Worm (Caenorhabditis elegans) whole organism, late embryonic: ENCODE data around the gene asp-14.

Experiments
- C38D4.7 ChIP-seq: fragments of 200-800 bp; sonication (Bioruptor generic); optimal IDR thresholded peaks from 2 replicates; lab custom pipeline; 2018; ENCODE audit warnings: mild to moderate bottlenecking, missing genetic modification characterization, moderate library complexity, missing compliant biosample characterization
- K09A11.1 ChIP-seq: sonication (generic microtip); optimal IDR thresholded peaks from 2 replicates; lab custom pipeline; 2017; ENCODE audit warnings: antibody characterized with exemption, mild to moderate bottlenecking, missing genetic modification characterization, missing compliant biosample characterization; ENCODE audit not compliant: insufficient read depth
- ahr-1 ChIP-seq: sonication (generic microtip); optimal IDR thresholded peaks from 2 replicates; lab custom pipeline; 2016; ENCODE audit warnings: missing genetic modification characterization, missing compliant biosample characterization
- ceh-14 ChIP-seq: sonication (generic microtip); optimal IDR thresholded peaks from 2 replicates; lab custom pipeline; 2016; ENCODE audit warnings: missing genotype, missing genetic modification characterization, missing compliant biosample characterization
- ceh-2 ChIP-seq: sonication (generic microtip); optimal IDR thresholded peaks from 2 replicates; lab custom pipeline; 2016; ENCODE audit warnings: missing genotype, missing genetic modification characterization, missing compliant biosample characterization
- ceh-22 ChIP-seq: sonication (generic microtip); optimal IDR thresholded peaks from 2 replicates; lab custom pipeline; 2017; ENCODE audit warnings: missing biosample characterization, missing genetic modification characterization
- ceh-31 ChIP-seq: sonication (generic microtip); optimal IDR thresholded peaks from 2 replicates; lab custom pipeline; 2016; ENCODE audit warnings: missing genetic modification characterization, missing compliant biosample characterization
- ceh-34 ChIP-seq: sonication (generic microtip); optimal IDR thresholded peaks from 2 replicates; lab custom pipeline; 2016; ENCODE audit warnings: mild to moderate bottlenecking, missing genetic modification characterization, missing compliant biosample characterization
- ceh-48 ChIP-seq: sonication (generic microtip); optimal IDR thresholded peaks from 2 replicates; lab custom pipeline; 2016; ENCODE audit warnings: missing genetic modification characterization, inconsistent platforms, missing compliant biosample characterization
- dmd-4 ChIP-seq: sonication (generic microtip); optimal IDR thresholded peaks from 2 replicates; lab custom pipeline; 2016; ENCODE audit warnings: borderline replicate concordance, missing genetic modification characterization, missing compliant biosample characterization
- dve-1 ChIP-seq: sonication (generic microtip); optimal IDR thresholded peaks from 2 replicates; lab custom pipeline; 2017; ENCODE audit warnings: antibody characterized with exemption, mild to moderate bottlenecking, missing genetic modification characterization, missing compliant biosample characterization
- elt-2 ChIP-seq: sonication (generic microtip); optimal IDR thresholded peaks from 2 replicates; lab custom pipeline; 2016; ENCODE audit warnings: missing genetic modification reagents, missing genetic modification characterization, missing compliant biosample characterization
- elt-4 ChIP-seq: sonication (generic microtip); optimal IDR thresholded peaks from 2 replicates; lab custom pipeline; 2016; ENCODE audit warnings: missing genetic modification characterization, missing compliant biosample characterization
- ets-4 ChIP-seq: sonication (generic microtip); optimal IDR thresholded peaks from 2 replicates; lab custom pipeline; 2016; ENCODE audit warnings: missing genetic modification characterization, missing compliant biosample characterization
- eyg-1 ChIP-seq: sonication (generic microtip); optimal IDR thresholded peaks from 2 replicates; lab custom pipeline; 2016; ENCODE audit warnings: missing genotype, missing genetic modification characterization, missing compliant biosample characterization
- hlh-30 ChIP-seq: sonication (generic microtip); optimal IDR thresholded peaks from 2 replicates; lab custom pipeline; 2017; ENCODE audit warnings: antibody characterized with exemption, missing genetic modification characterization, missing compliant biosample characterization; ENCODE audit not compliant: insufficient read depth
- lin-11 ChIP-seq: fragments of 200-800 bp; sonication (Bioruptor generic); optimal IDR thresholded peaks from 2 replicates; lab custom pipeline; 2018; ENCODE audit warnings: mild to moderate bottlenecking, missing genetic modification characterization, missing compliant biosample characterization
- mec-3 ChIP-seq: sonication (generic microtip); optimal IDR thresholded peaks from 2 replicates; lab custom pipeline; 2016; ENCODE audit warnings: borderline replicate concordance, missing genetic modification characterization, missing compliant biosample characterization
- nfya-1 ChIP-seq: sonication (generic microtip); optimal IDR thresholded peaks from 2 replicates; lab custom pipeline; 2017; ENCODE audit warnings: missing genetic modification characterization, mild to moderate bottlenecking, missing compliant biosample characterization, antibody characterized with exemption, moderate library complexity
- odd-2 ChIP-seq: sonication (generic microtip); optimal IDR thresholded peaks from 2 replicates; lab custom pipeline; 2017; ENCODE audit warnings: antibody characterized with exemption, mild to moderate bottlenecking, missing genetic modification characterization, missing compliant biosample characterization
- pag-3 ChIP-seq: sonication (generic microtip); optimal IDR thresholded peaks from 2 replicates; lab custom pipeline; 2016; ENCODE audit warnings: missing compliant biosample characterization, missing genetic modification characterization, borderline replicate concordance
- pax-1 ChIP-seq: fragments of 150-350 bp; optimal IDR thresholded peaks from 2 replicates; lab custom pipeline; 2014; ENCODE audit warnings: missing biosample characterization, missing genetic modification characterization
- pha-4 ChIP-seq: fragments of 150-350 bp; optimal IDR thresholded peaks from 2 replicates; lab custom pipeline; 2018; ENCODE audit warnings: missing biosample characterization, missing genetic modification reagents, missing genetic modification characterization
- pqm-1 ChIP-seq: sonication (generic microtip); optimal IDR thresholded peaks from 2 replicates; lab custom pipeline; 2016; ENCODE audit warnings: missing genetic modification characterization, missing compliant biosample characterization
- ref-2 ChIP-seq: sonication (generic microtip); optimal IDR thresholded peaks from 2 replicates; lab custom pipeline; 2016; ENCODE audit warnings: missing genetic modification characterization, missing compliant biosample characterization
- rnt-1 ChIP-seq: sonication (generic microtip); optimal IDR thresholded peaks from 2 replicates; lab custom pipeline; 2016; ENCODE audit warnings: missing genetic modification characterization, missing compliant biosample characterization
- sox-4 ChIP-seq: sonication (generic microtip); optimal IDR thresholded peaks from 2 replicates; lab custom pipeline; 2017; ENCODE audit warnings: mild to moderate bottlenecking, missing genetic modification characterization, inconsistent platforms, missing compliant biosample characterization
- syd-9 ChIP-seq: sonication (generic microtip); optimal IDR thresholded peaks from 2 replicates; lab custom pipeline; 2016; ENCODE audit warnings: mild to moderate bottlenecking, missing genetic modification characterization, moderate library complexity, missing compliant biosample characterization
- tbx-7 ChIP-seq: sonication (generic microtip); optimal IDR thresholded peaks from 2 replicates; lab custom pipeline; 2016; ENCODE audit warnings: missing genotype, missing genetic modification characterization, missing compliant biosample characterization
- unc-3 ChIP-seq, 2 experiments: fragments of 200-800 bp in 1 of 2; sonication (Bioruptor generic) in 1 of 2; sonication (generic microtip) in 1 of 2; conservative IDR thresholded peaks in 1 of 2; optimal IDR thresholded peaks in 1 of 2; 2 replicates each; pipeline versions ENCODE4 v1.3.6 to Lab custom; 2016 to 2022; ENCODE audit warnings: missing compliant biosample characterization in 2 of 2, missing genetic modification characterization in 2 of 2, missing genetic modification reagents in 1 of 2
- unc-42 ChIP-seq: sonication (generic microtip); optimal IDR thresholded peaks from 2 replicates; lab custom pipeline; 2016; ENCODE audit warnings: missing genotype, missing genetic modification characterization, missing compliant biosample characterization
- ztf-16 ChIP-seq: sonication (generic microtip); optimal IDR thresholded peaks from 2 replicates; lab custom pipeline; 2017; ENCODE audit warnings: missing genetic modification characterization, missing compliant biosample characterization

Gene asp-14

DNA sequence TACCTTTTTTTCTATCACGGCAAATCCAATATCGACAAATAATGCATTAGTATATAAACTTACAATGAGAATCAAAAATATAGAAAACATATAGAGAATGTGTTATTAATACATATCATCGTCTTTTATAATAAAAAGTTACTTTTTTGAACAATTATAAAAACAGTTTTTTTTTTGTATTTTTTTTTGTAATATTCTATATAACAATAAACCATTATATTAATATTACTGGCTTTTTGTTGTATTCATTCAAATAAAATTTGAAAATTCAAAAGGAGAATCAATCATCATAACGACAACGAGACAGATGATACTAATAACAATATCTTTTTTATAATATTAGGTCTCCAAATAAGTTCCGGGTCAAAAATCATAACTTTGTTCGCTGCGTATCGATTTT lies 8.9 kb downstream of the asp-14 start, which contains the start of gene K10C2.8:
TSS of gene K10C2.8 (minus strand) at position 101 of the 400 bp plus-strand sequence.
- no peak for TF ChIP-seq lin-11 (tag; lab: Kevin White, UChicago)

DNA sequence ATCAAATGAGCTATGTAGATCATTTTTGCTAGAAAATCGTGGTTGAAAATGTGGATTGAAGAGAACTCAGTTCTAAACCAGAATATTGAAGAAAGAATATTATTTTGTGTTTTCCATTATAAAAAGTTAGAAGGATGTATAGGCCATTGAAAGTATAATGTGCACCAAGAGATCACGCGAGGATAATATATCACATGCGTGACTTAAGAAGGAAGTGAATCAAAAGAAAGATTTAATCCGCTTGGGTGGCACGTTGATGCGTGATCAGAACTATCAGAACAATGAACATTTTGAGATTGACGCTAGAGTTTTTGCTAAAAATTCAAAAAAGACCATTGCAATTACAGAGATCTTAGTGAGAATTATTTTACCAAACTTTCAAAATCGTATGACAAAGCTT lies 10.7 kb downstream of the asp-14 start:
- no peak for TF ChIP-seq K09A11.1 (tag; lab: Kevin White, UChicago)
- no peak for TF ChIP-seq unc-3 (GFP tag; conservative IDR thresholded peaks at IDR 0.05; lab: Robert Waterston, UW)
- no peak for TF ChIP-seq unc-3 (tag; optimal IDR thresholded peaks at IDR 0.05; lab: Kevin White, UChicago)

DNA sequence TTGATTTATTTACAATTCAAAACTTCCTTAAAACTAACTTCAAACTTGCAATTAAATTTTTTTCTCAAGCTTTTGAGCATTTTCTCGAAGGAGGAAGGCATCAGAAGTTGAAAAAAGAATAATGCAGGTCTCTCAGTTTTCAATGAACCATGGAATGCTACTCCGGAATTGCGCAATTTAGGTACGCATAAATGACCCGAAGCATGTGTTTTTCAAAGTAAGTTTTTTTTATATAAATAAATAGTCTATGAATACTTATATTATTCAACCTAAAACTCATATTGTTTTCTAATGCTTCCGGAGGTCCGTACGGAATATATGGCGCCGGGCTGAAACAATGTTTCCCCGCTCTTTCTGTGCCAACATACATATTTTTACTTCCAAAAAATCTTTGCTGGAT lies 12.8 kb downstream of the asp-14 start, which contains the start of gene K10C2.2:
TSS of gene K10C2.2 (minus strand) at position 101 of the 400 bp plus-strand sequence.
- TF ChIP-seq unc-3 (GFP tag; conservative IDR thresholded peaks at IDR 0.05; lab: Robert Waterston, UW) (no peak), unc-3 (tag; optimal IDR thresholded peaks at IDR 0.05; lab: Kevin White, UChicago) (no peak), tbx-7 (tag; lab: Kevin White, UChicago) (no peak), mec-3 (tag; lab: Kevin White, UChicago) (no peak), ceh-14 (no peak), pag-3 (no peak), dmd-4 (no peak)
- TF ChIP-seq, all 69 proteins: peak for 0

ce11 chrX:6430510-6430909 lies 16.0 kb downstream of the asp-14 start, which contains the start of gene ctsa-2:
Gene ctsa-2 (minus strand): TSS chrX:6430610.
- no peak for TF ChIP-seq ahr-1 (tag; lab: Kevin White, UChicago)
- TF ChIP-seq eyg-1 (tag; lab: Kevin White, UChicago), result no peak
- no peak for TF ChIP-seq ceh-34 (tag; lab: Kevin White, UChicago)
- no peak for TF ChIP-seq hlh-30 (tag; lab: Kevin White, UChicago)
- TF ChIP-seq K09A11.1 (tag; lab: Kevin White, UChicago), result no peak
- no peak for TF ChIP-seq ceh-2
- TF ChIP-seq ref-2 (tag; lab: Kevin White, UChicago), result no peak
- no peak for TF ChIP-seq ceh-48 (tag; lab: Kevin White, UChicago)
- TF ChIP-seq pha-4 (tag; lab: Kevin White, UChicago), result no peak
- TF ChIP-seq elt-4, result no peak
- no peak for TF ChIP-seq C38D4.7 (GFP tag; lab: Kevin White, UChicago)
- TF ChIP-seq odd-2 (tag; lab: Kevin White, UChicago), result no peak
- no peak for TF ChIP-seq ztf-16 (tag; lab: Kevin White, UChicago)
- no peak for TF ChIP-seq syd-9 (tag; lab: Kevin White, UChicago)

DNA sequence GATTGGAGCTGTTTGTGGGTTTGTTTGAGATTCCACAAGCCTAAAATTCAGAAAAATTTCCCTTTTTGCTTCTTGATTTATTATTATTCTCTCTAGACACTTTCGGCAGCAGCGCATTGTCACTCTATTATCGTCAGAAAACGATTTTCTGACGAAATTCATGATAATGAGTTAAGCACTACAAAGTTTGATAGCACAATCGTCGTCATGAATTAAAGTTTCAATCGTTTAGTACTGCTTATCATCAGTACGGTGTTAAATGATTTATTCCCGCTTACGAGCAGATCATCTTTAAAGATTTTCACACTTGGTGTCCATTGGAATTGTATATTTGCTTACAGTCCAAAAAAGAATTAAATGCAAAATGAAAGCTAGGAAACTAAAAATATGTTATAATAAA lies 16.9 kb downstream of the asp-14 start:
- TF ChIP-seq sox-4 (tag; lab: Kevin White, UChicago), result no peak
- TF ChIP-seq ets-4, result no peak
- no peak for TF ChIP-seq mec-3 (tag; lab: Kevin White, UChicago)
- TF ChIP-seq ceh-2, result no peak
- TF ChIP-seq rnt-1 (tag; lab: Kevin White, UChicago), result no peak
- TF ChIP-seq pqm-1 (tag; lab: Kevin White, UChicago), result no peak
- TF ChIP-seq dmd-4, result no peak
- no peak for TF ChIP-seq elt-2
- TF ChIP-seq odd-2 (tag; lab: Kevin White, UChicago), result no peak
- no peak for TF ChIP-seq ceh-22 (tag; lab: Kevin White, UChicago)
- TF ChIP-seq unc-42 (tag; lab: Kevin White, UChicago), result no peak
- TF ChIP-seq dve-1 (tag; lab: Kevin White, UChicago), result no peak
- TF ChIP-seq, all 69 proteins: peak for 0

DNA sequence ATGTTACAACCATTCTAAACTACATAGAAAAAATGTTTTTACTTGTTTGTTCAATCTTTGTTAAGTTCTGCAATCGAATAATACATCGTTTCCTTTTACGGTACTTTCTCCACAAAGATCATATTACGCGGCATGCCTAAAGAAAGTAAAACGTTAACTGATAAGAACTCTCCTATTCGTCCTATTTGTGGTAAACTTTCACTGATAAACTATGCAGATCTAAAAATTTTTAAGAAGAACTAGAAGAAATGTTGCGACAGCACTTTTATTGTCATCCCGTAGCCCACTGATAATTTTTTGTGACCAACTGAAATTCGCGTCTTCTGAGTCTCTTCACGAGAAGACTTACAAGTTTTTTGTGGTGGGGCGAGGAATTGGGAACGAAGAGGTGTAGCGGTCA lies 19.3 kb downstream of the asp-14 start:
- TF ChIP-seq mec-3 (tag; lab: Kevin White, UChicago), result no peak
- TF ChIP-seq ceh-31 (tag; lab: Kevin White, UChicago), result no peak
- no peak for TF ChIP-seq pax-1 (tag; lab: Kevin White, UChicago)
- no peak for TF ChIP-seq nfya-1
